Fruit fly (Drosophila melanogaster) whole organism: ENCODE data around the gene CG7295.

ENCODE experiments used
- CG8478 ChIP-seq: fragments of >200 bp; optimal IDR thresholded peaks from 2 replicates; lab custom pipeline; 2018; ENCODE audit warnings: inconsistent platforms
- Dll ChIP-seq: fragments of >200 bp; optimal IDR thresholded peaks from 2 replicates; lab custom pipeline; 2017
- EcR ChIP-seq, 2 experiments: fragments of >200 bp; optimal IDR thresholded peaks; 2 replicates each; lab custom pipeline; 2017; ENCODE audit warnings: missing biosample characterization in 2 of 2, missing genetic modification characterization in 2 of 2, missing genetic modification reagents in 2 of 2
- psq ChIP-seq: fragments of >200 bp; optimal IDR thresholded peaks from 2 replicates; lab custom pipeline; 2017
- usp ChIP-seq: fragments of >200 bp; optimal IDR thresholded peaks from 2 replicates; lab custom pipeline; 2017; ENCODE audit warnings: missing biosample characterization, missing genetic modification characterization, mixed read lengths

dm6 chr2L:1869503-1869902 lies at the start of gene CG7295:
- TF ChIP-seq Dll (lab: Kevin White, UChicago) = no peak
- no peak for TF ChIP-seq psq (lab: Kevin White, UChicago)
- TF ChIP-seq CG8478 (lab: Kevin White, UChicago) = no peak
- TF ChIP-seq EcR (GFP tag; optimal IDR thresholded peaks at IDR 0.05; lab: Kevin White, UChicago) = no peak
- TF ChIP-seq usp = no peak
